Worm (Caenorhabditis elegans) whole organism, young adult: Measurements from ENCODE around the gene dyf-7.

Experiments
- B0019.2 ChIP-seq: fragments of 200-800 bp; sonication (Bioruptor generic); conservative IDR thresholded peaks from 2 replicates; pipeline ENCODE4 v1.3.6; 2022; ENCODE audit warnings: missing genetic modification reagents, missing genetic modification characterization, missing compliant biosample characterization
- B0261.1 ChIP-seq: sonication (generic microtip); optimal IDR thresholded peaks from 2 replicates; lab custom pipeline; 2016; ENCODE audit warnings: mild to moderate bottlenecking, missing genetic modification characterization, moderate library complexity, missing compliant biosample characterization
- B0336.3 ChIP-seq: fragments of 200-800 bp; sonication (Bioruptor generic); IDR thresholded peaks from 2 replicates; pipeline ENCODE4 v1.3.6; 2022; ENCODE audit warnings: missing genetic modification characterization, missing compliant biosample characterization
- C17E4.6 ChIP-seq: fragments of 200-800 bp; sonication (Bioruptor generic); IDR thresholded peaks from 2 replicates; pipeline ENCODE4 v1.3.6; 2022; ENCODE audit warnings: missing genetic modification reagents, missing genetic modification characterization, missing compliant biosample characterization
- F10E7.11 ChIP-seq: sonication (generic microtip); optimal IDR thresholded peaks from 2 replicates; lab custom pipeline; 2017; ENCODE audit warnings: mild to moderate bottlenecking, missing genetic modification characterization, moderate library complexity, missing compliant biosample characterization
- F23B12.7 ChIP-seq: sonication (generic microtip); optimal IDR thresholded peaks from 2 replicates; lab custom pipeline; 2017; ENCODE audit warnings: missing genetic modification characterization, mild to moderate bottlenecking, missing compliant biosample characterization, antibody characterized with exemption, moderate library complexity; ENCODE audit not compliant: insufficient read depth
- F49E8.2 ChIP-seq: sonication (generic microtip); optimal IDR thresholded peaks from 3 replicates; lab custom pipeline; 2017; ENCODE audit warnings: missing genetic modification characterization, mild to moderate bottlenecking, missing compliant biosample characterization, antibody characterized with exemption, moderate library complexity; ENCODE audit not compliant: insufficient read depth
- F52B5.7 ChIP-seq: sonication (generic microtip); optimal IDR thresholded peaks from 2 replicates; lab custom pipeline; 2016; ENCODE audit warnings: mild to moderate bottlenecking, missing genetic modification characterization, missing compliant biosample characterization
- F55B11.4 ChIP-seq: sonication (generic microtip); optimal IDR thresholded peaks from 2 replicates; lab custom pipeline; 2016; ENCODE audit warnings: missing compliant biosample characterization, missing genetic modification characterization, borderline replicate concordance; ENCODE audit not compliant: insufficient read depth
- F57A8.1 ChIP-seq: fragments of 200-800 bp; sonication (Bioruptor generic); optimal IDR thresholded peaks from 2 replicates; lab custom pipeline; 2018; ENCODE audit warnings: mild to moderate bottlenecking, missing genetic modification characterization, moderate library complexity, missing compliant biosample characterization
- T07F8.4 ChIP-seq: sonication (generic microtip); optimal IDR thresholded peaks from 2 replicates; lab custom pipeline; 2016; ENCODE audit warnings: mild to moderate bottlenecking, missing genetic modification characterization, moderate library complexity, missing compliant biosample characterization
- Y53F4B.3 ChIP-seq: fragments of 200-800 bp; sonication (Bioruptor generic); IDR thresholded peaks from 2 replicates; pipeline ENCODE4 v1.3.6; 2022; ENCODE audit warnings: missing genetic modification reagents, missing genetic modification characterization, missing compliant biosample characterization
- Y53G8AR.9 ChIP-seq: fragments of 200-800 bp; sonication (Bioruptor generic); conservative IDR thresholded peaks from 2 replicates; pipeline ENCODE4 v1.3.6; 2022; ENCODE audit warnings: missing genetic modification reagents, missing genetic modification characterization, missing compliant biosample characterization
- Y56A3A.18 ChIP-seq: fragments of 200-800 bp; sonication (Bioruptor generic); IDR thresholded peaks from 2 replicates; pipeline ENCODE4 v1.3.6; 2022; ENCODE audit warnings: missing genetic modification reagents, missing genetic modification characterization, missing compliant biosample characterization
- ZK185.1 ChIP-seq: sonication (generic microtip); optimal IDR thresholded peaks from 2 replicates; lab custom pipeline; 2016; ENCODE audit warnings: mild to moderate bottlenecking, missing genetic modification characterization, missing compliant biosample characterization; ENCODE audit not compliant: poor library complexity, severe bottlenecking
- akir-1 ChIP-seq: fragments of 200-800 bp; sonication (Bioruptor generic); optimal IDR thresholded peaks from 2 replicates; lab custom pipeline; 2018; ENCODE audit warnings: mild to moderate bottlenecking, missing genetic modification characterization, moderate library complexity, missing compliant biosample characterization
- athp-1 ChIP-seq: sonication (generic microtip); optimal IDR thresholded peaks from 2 replicates; lab custom pipeline; 2017; ENCODE audit warnings: mild to moderate bottlenecking, missing genetic modification characterization, missing compliant biosample characterization
- attf-3 ChIP-seq: fragments of 200-800 bp; sonication (Bioruptor generic); conservative IDR thresholded peaks from 2 replicates; pipeline ENCODE4 v1.3.6; 2022; ENCODE audit warnings: missing genetic modification reagents, missing genetic modification characterization, missing compliant biosample characterization
- attf-5 ChIP-seq: fragments of 200-800 bp; sonication (Bioruptor generic); optimal IDR thresholded peaks from 2 replicates; lab custom pipeline; 2018; ENCODE audit warnings: mild to moderate bottlenecking, missing genetic modification characterization, missing compliant biosample characterization
- bed-1 ChIP-seq: fragments of 200-800 bp; sonication (Bioruptor generic); IDR thresholded peaks from 2 replicates; pipeline ENCODE4 v1.3.6; 2022; ENCODE audit warnings: missing genetic modification reagents, missing genetic modification characterization, missing compliant biosample characterization
- ceh-100 ChIP-seq: fragments of 200-800 bp; sonication (Bioruptor generic); IDR thresholded peaks from 2 replicates; pipeline ENCODE4 v1.3.6; 2022; ENCODE audit warnings: missing genetic modification reagents, missing genetic modification characterization, missing compliant biosample characterization
- ceh-27 ChIP-seq: fragments of 200-800 bp; sonication (Bioruptor generic); optimal IDR thresholded peaks from 2 replicates; lab custom pipeline; 2018; ENCODE audit warnings: mild to moderate bottlenecking, missing genetic modification characterization, moderate library complexity, missing compliant biosample characterization
- ceh-40 ChIP-seq: fragments of 200-800 bp; sonication (Bioruptor generic); IDR thresholded peaks from 2 replicates; pipeline ENCODE4 v1.3.6; 2022; ENCODE audit warnings: missing genetic modification characterization, missing compliant biosample characterization
- ceh-79 ChIP-seq: sonication (generic microtip); optimal IDR thresholded peaks from 2 replicates; lab custom pipeline; 2017; ENCODE audit warnings: mild to moderate bottlenecking, missing genetic modification characterization, missing compliant biosample characterization
- ceh-91 ChIP-seq: fragments of 200-800 bp; sonication (Bioruptor generic); IDR thresholded peaks from 2 replicates; pipeline ENCODE4 v1.3.6; 2022; ENCODE audit warnings: missing genetic modification reagents, missing genetic modification characterization, missing compliant biosample characterization
- chd-7 ChIP-seq: sonication (generic microtip); optimal IDR thresholded peaks from 2 replicates; lab custom pipeline; 2016; ENCODE audit warnings: mild to moderate bottlenecking, missing genetic modification characterization, moderate library complexity, missing compliant biosample characterization
- die-1 ChIP-seq: sonication (generic microtip); optimal IDR thresholded peaks from 2 replicates; lab custom pipeline; 2016; ENCODE audit warnings: missing genotype, mild to moderate bottlenecking, missing genetic modification characterization, missing compliant biosample characterization
- dox-1 ChIP-seq: fragments of 200-800 bp; sonication (Bioruptor generic); IDR thresholded peaks from 2 replicates; pipeline ENCODE4 v1.3.6; 2022; ENCODE audit warnings: missing genetic modification reagents, missing genetic modification characterization, missing compliant biosample characterization
- efl-1 ChIP-seq: fragments of 150-350 bp; optimal IDR thresholded peaks from 2 replicates; lab custom pipeline; 2014; ENCODE audit warnings: missing biosample characterization, missing genetic modification reagents, missing genetic modification characterization
- ekl-4 ChIP-seq: fragments of 200-800 bp; sonication (Bioruptor generic); IDR thresholded peaks from 2 replicates; pipeline ENCODE4 v1.3.6; 2022; ENCODE audit warnings: missing genetic modification reagents, missing genetic modification characterization, missing compliant biosample characterization
- ets-4 ChIP-seq: fragments of 200-800 bp; sonication (Bioruptor generic); optimal IDR thresholded peaks from 2 replicates; lab custom pipeline; 2018; ENCODE audit warnings: mild to moderate bottlenecking, missing genetic modification characterization, missing compliant biosample characterization
- hlh-12 ChIP-seq: sonication (generic microtip); optimal IDR thresholded peaks from 2 replicates; lab custom pipeline; 2016; ENCODE audit warnings: missing genetic modification characterization, missing compliant biosample characterization
- lag-1 ChIP-seq: fragments of 200-800 bp; sonication (Bioruptor generic); IDR thresholded peaks from 2 replicates; pipeline ENCODE4 v1.3.6; 2022; ENCODE audit warnings: missing genetic modification reagents, missing genetic modification characterization, missing compliant biosample characterization
- lsl-1 ChIP-seq: fragments of 200-800 bp; sonication (Bioruptor generic); optimal IDR thresholded peaks from 2 replicates; lab custom pipeline; 2018; ENCODE audit warnings: mild to moderate bottlenecking, missing genetic modification characterization, moderate library complexity, missing compliant biosample characterization
- mcd-1 ChIP-seq: fragments of 200-800 bp; sonication (Bioruptor generic); IDR thresholded peaks from 2 replicates; pipeline ENCODE4 v1.3.6; 2022; ENCODE audit warnings: missing genetic modification reagents, missing genetic modification characterization, missing compliant biosample characterization
- nfyb-1 ChIP-seq: fragments of 200-800 bp; sonication (Bioruptor generic); IDR thresholded peaks from 2 replicates; pipeline ENCODE4 v1.3.6; 2022; ENCODE audit warnings: missing genetic modification reagents, missing genetic modification characterization, missing compliant biosample characterization
- nhr-120 ChIP-seq: fragments of 200-800 bp; sonication (Bioruptor generic); IDR thresholded peaks from 2 replicates; pipeline ENCODE4 v1.3.6; 2022; ENCODE audit warnings: missing genetic modification characterization, missing compliant biosample characterization
- nhr-27 ChIP-seq: fragments of 200-800 bp; sonication (Bioruptor generic); optimal IDR thresholded peaks from 2 replicates; lab custom pipeline; 2018; ENCODE audit warnings: mild to moderate bottlenecking, missing genetic modification characterization, moderate library complexity, missing compliant biosample characterization
- rec-8 ChIP-seq, 2 experiments: sonication (generic microtip); optimal IDR thresholded peaks; 2 replicates each; lab custom pipeline; 2016; ENCODE audit warnings: mild to moderate bottlenecking in 2 of 2, missing genetic modification characterization in 2 of 2, missing genetic modification reagents in 2 of 2, missing genotype in 2 of 2, missing biosample characterization in 1 of 2, missing compliant biosample characterization in 1 of 2, moderate library complexity in 1 of 2
- rpc-1 ChIP-seq, 2 experiments: fragments of 150-350 bp in 1 of 2; sonication (generic microtip) in 1 of 2; optimal IDR thresholded peaks; 2 replicates each; lab custom pipeline; 2014 to 2018; ENCODE audit warnings: missing biosample characterization in 1 of 2, missing genetic modification characterization in 1 of 2, missing genetic modification reagents in 1 of 2, missing genotype in 1 of 2
- sea-2 ChIP-seq: fragments of 200-800 bp; sonication (Bioruptor generic); IDR thresholded peaks from 2 replicates; pipeline ENCODE4 v1.3.6; 2022; ENCODE audit warnings: missing genetic modification characterization, missing compliant biosample characterization
- snpc-4 ChIP-seq, 5 experiments: fragments of 150-350 bp in 1 of 5; sonication (generic microtip) in 4 of 5; optimal IDR thresholded peaks; 2 replicates each; lab custom pipeline; 2014 to 2018; ENCODE audit warnings: missing genetic modification characterization in 5 of 5, missing biosample characterization in 3 of 5, antibody characterized with exemption in 2 of 5, mild to moderate bottlenecking in 2 of 5, missing compliant biosample characterization in 2 of 5, missing genotype in 2 of 5, moderate library complexity in 2 of 5, missing genetic modification reagents in 1 of 5
- somi-1 ChIP-seq: fragments of 200-800 bp; sonication (Bioruptor generic); optimal IDR thresholded peaks from 2 replicates; lab custom pipeline; 2018; ENCODE audit warnings: mild to moderate bottlenecking, missing genetic modification characterization, missing compliant biosample characterization
- tbp1 ChIP-seq: fragments of 200-800 bp; sonication (Bioruptor generic); optimal IDR thresholded peaks from 2 replicates; lab custom pipeline; 2018; ENCODE audit warnings: mild to moderate bottlenecking, missing genetic modification characterization, missing compliant biosample characterization
- tbx-9 ChIP-seq: sonication (generic microtip); optimal IDR thresholded peaks from 2 replicates; lab custom pipeline; 2016; ENCODE audit warnings: borderline replicate concordance, missing genetic modification characterization, inconsistent platforms, missing compliant biosample characterization
- zim-3 ChIP-seq: sonication (generic microtip); optimal IDR thresholded peaks from 2 replicates; lab custom pipeline; 2017; ENCODE audit warnings: mild to moderate bottlenecking, missing genetic modification characterization, moderate library complexity, missing compliant biosample characterization
- ztf-25 ChIP-seq: fragments of 200-800 bp; sonication (Bioruptor generic); IDR thresholded peaks from 2 replicates; pipeline ENCODE4 v1.3.6; 2022; ENCODE audit warnings: missing genetic modification reagents, missing genetic modification characterization, missing compliant biosample characterization

Gene dyf-7

ce11 chrX:9743513-9743914 is 45.1 kb downstream of the dyf-7 start:
- TF ChIP-seq B0336.3 (GFP tag; lab: Robert Waterston, UW) (peak; percentile 90), tbp1 (peak; percentile 98), rpc-1 (optimal IDR thresholded peaks at IDR 0.05; lab: Kevin White, UChicago) (peak; percentile 99), rpc-1 (tag; optimal IDR thresholded peaks at IDR 0.05; lab: Kevin White, UChicago) (peak; percentile 99), dox-1 (peak; percentile 97), ceh-79 (tag; lab: Kevin White, UChicago) (peak; percentile 93), nhr-120 (peak; percentile 98), B0019.2 (GFP tag; lab: Robert Waterston, UW) (peak; percentile 39; the same call in 1 of the 2 replicates), F52B5.7 (tag; lab: Kevin White, UChicago) (peak; percentile 98), T07F8.4 (tag; lab: Kevin White, UChicago) (peak; percentile 94), lsl-1 (peak; percentile 52), B0261.1 (tag; lab: Kevin White, UChicago) (peak; percentile 100), ceh-40 (GFP tag; lab: Robert Waterston, UW) (peak; percentile 89), attf-3 (peak; percentile 76), ceh-100 (GFP tag; lab: Robert Waterston, UW) (peak; percentile 80), F57A8.1 (peak; percentile 97), mcd-1 (GFP tag; lab: Robert Waterston, UW) (peak; percentile 84), die-1 (tag; lab: Kevin White, UChicago) (peak; percentile 98), rec-8 (tag; optimal IDR thresholded peaks at IDR 0.05; lab: Kevin White, UChicago) (peak; percentile 95 to 98), F10E7.11 (tag; lab: Kevin White, UChicago) (peak; percentile 93), F23B12.7 (tag; lab: Kevin White, UChicago) (peak; percentile 94), zim-3 (tag; lab: Kevin White, UChicago) (peak; percentile 91), C17E4.6 (GFP tag; lab: Robert Waterston, UW) (peak; percentile 86), F55B11.4 (tag; lab: Kevin White, UChicago) (peak; percentile 45), nhr-27 (peak; percentile 84), akir-1 (peak; percentile 84), lag-1 (GFP tag; lab: Robert Waterston, UW) (peak; percentile 93), Y53G8AR.9 (GFP tag; lab: Robert Waterston, UW) (peak; percentile 87), ceh-91 (GFP tag; lab: Robert Waterston, UW) (peak; percentile 70), somi-1 (GFP tag; lab: Kevin White, UChicago) (peak; percentile 91), hlh-12 (tag; lab: Kevin White, UChicago) (peak; percentile 91), F49E8.2 (tag; lab: Kevin White, UChicago) (peak; percentile 49), nfyb-1 (GFP tag; lab: Robert Waterston, UW) (peak; percentile 97), ekl-4 (peak; percentile 94), ztf-25 (GFP tag; lab: Robert Waterston, UW) (peak; percentile 97), ZK185.1 (tag; lab: Kevin White, UChicago) (peak; percentile 97), snpc-4 (GFP tag; optimal IDR thresholded peaks at IDR 0.05; lab: Kevin White, UChicago) (peak; percentile 84), snpc-4 (tag; optimal IDR thresholded peaks at IDR 0.05; lab: Kevin White, UChicago) (peak in 2 of 4 experiments; percentile 82 to 89), athp-1 (tag; lab: Kevin White, UChicago) (peak; percentile 93), tbx-9 (tag; lab: Kevin White, UChicago) (peak; percentile 77), sea-2 (peak; percentile 92), ceh-27 (GFP tag; lab: Kevin White, UChicago) (peak; percentile 90), bed-1 (GFP tag; lab: Robert Waterston, UW) (peak; percentile 96), ets-4 (GFP tag; lab: Kevin White, UChicago) (peak; percentile 91), Y56A3A.18 (GFP tag; lab: Robert Waterston, UW) (peak; percentile 97), efl-1 (GFP tag; lab: Kevin White, UChicago) (peak; percentile 15), chd-7 (tag; lab: Kevin White, UChicago) (peak; percentile 97), Y53F4B.3 (GFP tag; lab: Robert Waterston, UW) (peak; percentile 90), attf-5 (GFP tag; lab: Kevin White, UChicago) (peak; percentile 87)
